Worm (Caenorhabditis elegans): ENCODE data around the gene ttr-9.

The ttr-9 gene

DNA sequence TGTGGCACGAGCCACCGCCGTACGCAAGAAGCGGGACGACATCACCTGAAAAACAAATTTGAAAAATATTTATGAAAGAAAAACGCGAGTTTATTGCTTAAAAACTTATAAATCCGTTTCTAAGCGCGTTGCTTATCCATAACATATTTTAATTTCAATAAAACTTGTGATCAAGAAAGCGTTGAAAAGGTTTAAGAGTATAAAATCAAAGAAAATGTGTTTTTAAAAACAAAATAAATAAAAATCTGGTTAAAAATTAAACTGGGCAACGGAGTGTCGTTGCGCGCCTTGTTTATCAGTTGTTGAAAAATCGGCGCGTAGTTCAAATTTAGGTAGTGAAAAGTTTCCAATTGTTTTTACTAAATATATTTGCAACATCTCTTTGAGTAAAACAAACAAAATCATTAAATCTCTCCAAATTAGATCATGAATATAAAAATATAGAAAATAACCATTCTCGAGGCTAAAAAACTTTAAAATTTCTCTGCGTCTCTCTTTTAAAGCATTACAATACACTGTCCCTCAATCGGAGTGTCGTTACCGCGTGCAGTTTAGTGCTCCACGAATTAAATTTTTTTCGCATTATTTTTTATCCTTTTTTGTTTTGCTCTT lies 18.8 kb upstream of the ttr-9 start, which contains the start of gene ndua-5 (continued):
- TF ChIP-seq tbx-2 (tag; optimal IDR thresholded peaks at IDR 0.05) (peak; percentile 63), fkh-8 (tag; optimal IDR thresholded peaks at IDR 0.05) (peak; percentile 15), unc-98 (GFP tag; IDR thresholded peaks at IDR 0.05) (no peak), ceh-63 (GFP tag; optimal IDR thresholded peaks at IDR 0.05) (no peak), lin-15B (tag; optimal IDR thresholded peaks at IDR 0.05) (peak; percentile 66), tlp-1 (tag; optimal IDR thresholded peaks at IDR 0.05) (no peak), nhr-19 (GFP tag; conservative IDR thresholded peaks at IDR 0.05) (peak; percentile 39; the same call in 1 of the 2 replicates), C16A3.4 (tag; optimal IDR thresholded peaks at IDR 0.05) (peak; percentile 41), ztf-11 (tag; optimal IDR thresholded peaks at IDR 0.05) (no peak), snpc-4 (tag; optimal IDR thresholded peaks at IDR 0.05) (peak; percentile 49), isw-1 (GFP tag; IDR thresholded peaks at IDR 0.05) (peak; percentile 23; the same call in 1 of the 2 replicates), lir-3 (tag; optimal IDR thresholded peaks at IDR 0.05; ENCODE audit: poor library complexity) (no peak), ama-1 (optimal IDR thresholded peaks at IDR 0.05) (no peak), C04F5.9 (tag; optimal IDR thresholded peaks at IDR 0.05) (no peak), mdl-1 (tag; optimal IDR thresholded peaks at IDR 0.05) (no peak), pag-3 (tag; optimal IDR thresholded peaks at IDR 0.05; ENCODE audit: borderline replicate concordance, insufficient read depth) (no peak), nhr-11 (tag; optimal IDR thresholded peaks at IDR 0.05) (no peak), snu-23 (GFP tag; optimal IDR thresholded peaks at IDR 0.05) (peak; percentile 65), pqm-1 (tag; optimal IDR thresholded peaks at IDR 0.05) (no peak), dsc-1 (tag; optimal IDR thresholded peaks at IDR 0.05) (peak; percentile 59), F16B12.6 (tag; optimal IDR thresholded peaks at IDR 0.05) (no peak), nhr-47 (tag; optimal IDR thresholded peaks at IDR 0.05) (peak; percentile 74), sup-37 (GFP tag; optimal IDR thresholded peaks at IDR 0.05) (no peak), elt-2 (tag; optimal IDR thresholded peaks at IDR 0.05) (no peak), ceh-90 (tag; optimal IDR thresholded peaks at IDR 0.05) (no peak), sptf-1 (tag; optimal IDR thresholded peaks at IDR 0.05) (no peak), nhr-84 (tag; optimal IDR thresholded peaks at IDR 0.05) (no peak), unc-130 (tag; optimal IDR thresholded peaks at IDR 0.05) (no peak)

ce11 chrIV:9523139-9523538 lies 17.0 kb upstream of the ttr-9 start:
- TF ChIP-seq ets-5 (GFP tag; IDR thresholded peaks at IDR 0.05) (no peak), lin-14 (GFP tag; optimal IDR thresholded peaks at IDR 0.05) (peak; percentile 27), efl-1 (optimal IDR thresholded peaks at IDR 0.05) (no peak), efl-1 (GFP tag; optimal IDR thresholded peaks at IDR 0.05 in 1 of 2) (peak in 1 of 2 experiments; percentile 55)

ce11 chrIV:9520629-9521028 lies 14.5 kb upstream of the ttr-9 start:
- peak; percentile 41 for TF ChIP-seq pax-3 (tag; optimal IDR thresholded peaks at IDR 0.05)
- TF ChIP-seq ztf-11 (tag; optimal IDR thresholded peaks at IDR 0.05), result no peak
- TF ChIP-seq vab-15 (tag; optimal IDR thresholded peaks at IDR 0.05), result no peak
- no peak for TF ChIP-seq nhr-84 (tag; optimal IDR thresholded peaks at IDR 0.05)
- TF ChIP-seq efl-1 (optimal IDR thresholded peaks at IDR 0.05), result no peak
- TF ChIP-seq efl-1 (GFP tag; optimal IDR thresholded peaks at IDR 0.05 in 1 of 2), result peak in 1 of 2 experiments; percentile 68
- TF ChIP-seq mab-9 (GFP tag; IDR thresholded peaks at IDR 0.05), result no peak
- TF ChIP-seq rnt-1 (tag; optimal IDR thresholded peaks at IDR 0.05), result no peak
- TF ChIP-seq aha-1 (tag; optimal IDR thresholded peaks at IDR 0.05), result no peak
- TF ChIP-seq dsc-1 (tag; optimal IDR thresholded peaks at IDR 0.05), result peak; percentile 88
- no peak for TF ChIP-seq mdl-1 (tag; optimal IDR thresholded peaks at IDR 0.05)
- no peak for TF ChIP-seq grh-1 (GFP tag; IDR thresholded peaks at IDR 0.05)
- no peak for TF ChIP-seq ceh-63 (GFP tag; optimal IDR thresholded peaks at IDR 0.05)
- TF ChIP-seq fos-1 (tag; optimal IDR thresholded peaks at IDR 0.05), result no peak
